Worm (Caenorhabditis elegans) whole organism, L1 larva: ENCODE results near the gene hpo-7.
A peak's percentile ranks its signal among the peaks of the same experiment; 100 is the strongest.

ENCODE experiments used
- F16B12.6 ChIP-seq: fragments of 150-350 bp; optimal IDR thresholded peaks from 2 replicates; lab custom pipeline; 2014; ENCODE audit warnings: missing biosample characterization, missing genetic modification characterization
- Y116A8C.19 ChIP-seq: sonication (generic microtip); optimal IDR thresholded peaks from 2 replicates; lab custom pipeline; 2016; ENCODE audit warnings: missing compliant biosample characterization, missing genetic modification characterization, borderline replicate concordance
- aha-1 ChIP-seq: fragments of 150-350 bp; optimal IDR thresholded peaks from 2 replicates; lab custom pipeline; 2014; ENCODE audit warnings: missing biosample characterization, missing genetic modification characterization
- alr-1 ChIP-seq: fragments of 200-800 bp; sonication (Bioruptor generic); optimal IDR thresholded peaks from 2 replicates; lab custom pipeline; 2018; ENCODE audit warnings: borderline replicate concordance, mild to moderate bottlenecking, missing genetic modification characterization, missing compliant biosample characterization
- aly-2 ChIP-seq: fragments of 150-350 bp; optimal IDR thresholded peaks from 2 replicates; lab custom pipeline; 2014; ENCODE audit warnings: missing biosample characterization, missing genetic modification characterization
- ama-1 ChIP-seq: fragments of 150-350 bp; optimal IDR thresholded peaks from 2 replicates; lab custom pipeline; 2014
- ceh-63 ChIP-seq: fragments of 200-800 bp; sonication (Bioruptor generic); optimal IDR thresholded peaks from 2 replicates; lab custom pipeline; 2018; ENCODE audit warnings: mild to moderate bottlenecking, missing genetic modification characterization, missing compliant biosample characterization
- ceh-8 ChIP-seq: fragments of 200-800 bp; sonication (Bioruptor generic); optimal IDR thresholded peaks from 2 replicates; lab custom pipeline; 2018; ENCODE audit warnings: mild to moderate bottlenecking, missing genetic modification characterization, moderate library complexity, missing compliant biosample characterization
- efl-1 ChIP-seq, 4 experiments: fragments of 150-350 bp; optimal IDR thresholded peaks in 3 of 4; peaks in 1 of 4; 1 replicate in 1 of 4; 2 replicates in 3 of 4; lab custom pipeline; 2014; ENCODE audit warnings: missing biosample characterization in 2 of 4, missing genetic modification characterization in 2 of 4, missing genetic modification reagents in 2 of 4
- efl-3 ChIP-seq: fragments of 200-800 bp; sonication (Bioruptor generic); optimal IDR thresholded peaks from 2 replicates; lab custom pipeline; 2018; ENCODE audit warnings: mild to moderate bottlenecking, missing genetic modification characterization, missing compliant biosample characterization
- egl-13 ChIP-seq: sonication (generic microtip); optimal IDR thresholded peaks from 2 replicates; lab custom pipeline; 2016; ENCODE audit warnings: missing genotype, missing genetic modification reagents, missing genetic modification characterization, missing compliant biosample characterization
- elt-2 ChIP-seq: sonication (generic microtip); optimal IDR thresholded peaks from 2 replicates; lab custom pipeline; 2016; ENCODE audit warnings: missing genetic modification characterization, mild to moderate bottlenecking, inconsistent platforms, missing compliant biosample characterization, missing genetic modification reagents
- hlh-17 ChIP-seq: fragments of 200-800 bp; sonication (Bioruptor generic); optimal IDR thresholded peaks from 2 replicates; lab custom pipeline; 2018; ENCODE audit warnings: missing genetic modification characterization, mild to moderate bottlenecking, missing compliant biosample characterization, moderate library complexity, borderline replicate concordance
- hlh-4 ChIP-seq: sonication (generic microtip); optimal IDR thresholded peaks from 2 replicates; lab custom pipeline; 2016; ENCODE audit warnings: mild to moderate bottlenecking, missing genetic modification characterization, missing compliant biosample characterization
- jun-1 ChIP-seq: fragments of 150-350 bp; optimal IDR thresholded peaks from 2 replicates; lab custom pipeline; 2014; ENCODE audit warnings: missing biosample characterization, missing genetic modification reagents, missing genetic modification characterization
- lin-13 ChIP-seq: fragments of 150-350 bp; optimal IDR thresholded peaks from 2 replicates; lab custom pipeline; 2014; ENCODE audit warnings: missing biosample characterization, missing genetic modification reagents, missing genetic modification characterization
- lin-15B ChIP-seq: fragments of 150-350 bp; sonication (generic microtip); optimal IDR thresholded peaks from 3 replicates; lab custom pipeline; 2014; ENCODE audit warnings: missing biosample characterization, missing genetic modification characterization
- lsy-2 ChIP-seq, 2 experiments: fragments of 150-350 bp; optimal IDR thresholded peaks; 2 replicates each; lab custom pipeline; 2014; ENCODE audit warnings: missing biosample characterization in 2 of 2, missing genetic modification characterization in 2 of 2
- mab-9 ChIP-seq: fragments of 200-800 bp; sonication (Bioruptor generic); IDR thresholded peaks from 2 replicates; pipeline ENCODE4 v1.3.6; 2022; ENCODE audit warnings: missing genetic modification reagents, missing genetic modification characterization, missing compliant biosample characterization
- mdl-1 ChIP-seq, 2 experiments: fragments of 150-350 bp; optimal IDR thresholded peaks; 2 replicates each; lab custom pipeline; 2014 to 2017; ENCODE audit warnings: missing biosample characterization in 2 of 2, missing genetic modification characterization in 2 of 2, inconsistent platforms in 1 of 2
- mef-2 ChIP-seq: fragments of 150-350 bp; optimal IDR thresholded peaks from 2 replicates; lab custom pipeline; 2014; ENCODE audit warnings: missing biosample characterization, missing genetic modification characterization
- mep-1 ChIP-seq: fragments of 150-350 bp; optimal IDR thresholded peaks from 2 replicates; lab custom pipeline; 2014; ENCODE audit warnings: missing biosample characterization, missing genetic modification characterization
- nhr-11 ChIP-seq: fragments of 150-350 bp; optimal IDR thresholded peaks from 2 replicates; lab custom pipeline; 2014; ENCODE audit warnings: missing biosample characterization, missing genetic modification characterization
- nhr-12 ChIP-seq: sonication (generic microtip); optimal IDR thresholded peaks from 2 replicates; lab custom pipeline; 2017; ENCODE audit warnings: missing biosample characterization, missing genetic modification characterization
- nhr-19 ChIP-seq: fragments of 200-800 bp; sonication (Bioruptor generic); conservative IDR thresholded peaks from 2 replicates; pipeline ENCODE4 v1.3.6; 2022; ENCODE audit warnings: missing genetic modification characterization, missing compliant biosample characterization
- nhr-237 ChIP-seq: fragments of 150-350 bp; optimal IDR thresholded peaks from 2 replicates; lab custom pipeline; 2014; ENCODE audit warnings: missing biosample characterization, missing genetic modification characterization
- nhr-47 ChIP-seq: sonication (generic microtip); optimal IDR thresholded peaks from 2 replicates; lab custom pipeline; 2016; ENCODE audit warnings: mild to moderate bottlenecking, missing genetic modification characterization, moderate library complexity, missing compliant biosample characterization
- nhr-76 ChIP-seq: sonication (generic microtip); optimal IDR thresholded peaks from 2 replicates; lab custom pipeline; 2017; ENCODE audit warnings: missing biosample characterization, missing genetic modification characterization
- nhr-84 ChIP-seq: sonication (generic microtip); optimal IDR thresholded peaks from 2 replicates; lab custom pipeline; 2017; ENCODE audit warnings: missing biosample characterization, missing genetic modification characterization
- sox-4 ChIP-seq: sonication (generic microtip); optimal IDR thresholded peaks from 2 replicates; lab custom pipeline; 2016; ENCODE audit warnings: missing genetic modification characterization, missing compliant biosample characterization
- unc-62 ChIP-seq: fragments of 150-350 bp; optimal IDR thresholded peaks from 2 replicates; lab custom pipeline; 2014; ENCODE audit warnings: missing biosample characterization, missing genetic modification reagents, missing genetic modification characterization
- unc-86 ChIP-seq: sonication (generic microtip); optimal IDR thresholded peaks from 2 replicates; lab custom pipeline; 2016; ENCODE audit warnings: missing genetic modification characterization, missing compliant biosample characterization
- unc-98 ChIP-seq: fragments of 200-800 bp; sonication (Bioruptor generic); IDR thresholded peaks from 2 replicates; pipeline ENCODE4 v1.3.6; 2022; ENCODE audit warnings: missing genetic modification characterization, missing compliant biosample characterization
- zip-4 ChIP-seq: fragments of 200-800 bp; sonication (Bioruptor generic); optimal IDR thresholded peaks from 2 replicates; lab custom pipeline; 2018; ENCODE audit warnings: mild to moderate bottlenecking, missing genetic modification characterization, moderate library complexity, missing compliant biosample characterization

hpo-7 gene

DNA sequence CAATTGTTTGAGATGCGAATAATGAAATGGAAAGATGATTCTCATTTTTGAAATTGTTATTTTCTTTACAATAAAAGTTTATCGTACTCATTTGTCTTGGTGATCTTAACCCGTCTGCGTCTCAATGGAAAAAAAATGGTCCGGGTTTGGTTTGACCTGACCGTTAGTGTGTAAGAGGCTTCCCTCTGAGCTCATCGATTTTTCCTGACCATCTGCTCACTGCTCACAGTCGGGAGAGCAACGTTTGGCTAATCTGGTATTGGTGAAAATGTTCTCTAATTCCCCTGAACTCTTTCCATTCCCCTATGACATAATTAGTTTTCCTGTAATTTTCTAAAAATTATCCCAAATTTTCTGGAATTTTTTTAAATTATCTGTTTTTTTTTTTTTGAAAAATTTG is 3.4 kb upstream of the hpo-7 start (continued):
- TF ChIP-seq egl-13 (tag; lab: Kevin White, UChicago) = no peak

DNA sequence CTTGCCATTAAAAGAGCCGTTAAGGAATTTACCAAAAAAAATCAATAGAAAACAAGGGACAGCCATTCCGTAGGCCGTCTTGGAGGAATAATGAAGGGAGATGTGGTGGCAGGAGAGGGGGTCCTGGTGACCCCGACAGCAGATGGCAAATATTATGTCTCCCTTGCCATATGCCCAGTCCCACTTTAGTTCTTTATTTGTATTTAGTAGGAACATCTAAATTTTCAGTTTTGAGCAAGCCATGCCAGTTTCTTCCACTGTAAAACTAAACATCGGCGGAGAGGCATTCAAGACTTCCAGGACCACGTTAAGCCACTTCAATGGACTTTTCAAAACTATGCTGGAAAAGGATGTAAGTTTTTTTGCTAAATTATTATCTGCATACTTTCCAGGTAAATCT is 1.7 kb upstream of the hpo-7 start, which contains the start of gene C40A11.4:
TSS of gene C40A11.4 (plus strand) at position 188 of the 400 bp plus-strand sequence.
- no peak for TF ChIP-seq nhr-11
- no peak for TF ChIP-seq unc-62 (GFP tag; lab: Kevin White, UChicago)
- no peak for TF ChIP-seq nhr-19 (GFP tag; lab: Robert Waterston, UW)
- TF ChIP-seq ama-1 (lab: Kevin White, UChicago) = no peak
- no peak for TF ChIP-seq efl-1 (optimal IDR thresholded peaks at IDR 0.05; lab: Kevin White, UChicago)
- peak in 1 of 2 experiments; percentile 79 for TF ChIP-seq efl-1 (GFP tag; optimal IDR thresholded peaks at IDR 0.05 in 1 of 2; lab: Kevin White, UChicago)
- TF ChIP-seq, all 84 proteins: peak for 1

DNA sequence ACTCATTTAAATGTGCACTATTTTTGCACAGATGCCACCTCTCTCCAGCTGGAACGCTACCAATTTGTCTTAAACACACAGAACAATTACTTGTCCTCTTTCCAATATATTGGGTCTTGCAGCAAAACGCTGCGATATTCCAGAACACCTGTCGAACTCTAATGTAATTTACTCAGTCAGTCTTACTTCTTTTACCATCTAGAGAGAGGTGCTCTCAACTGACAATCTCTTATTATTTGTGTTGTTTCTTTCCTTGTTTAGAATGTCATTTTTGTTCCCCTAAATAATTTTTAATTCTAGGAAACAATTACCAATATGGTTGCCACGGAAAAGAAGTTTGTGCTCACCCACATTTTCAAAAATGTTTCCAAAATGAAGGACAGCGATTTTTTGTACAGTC is 4.7 kb downstream of the hpo-7 start, which contains the start of gene sdz-28:
TSS of gene sdz-28 (plus strand) at position 301 of the 400 bp plus-strand sequence.
- TF ChIP-seq ceh-63 (GFP tag; lab: Kevin White, UChicago) = no peak
- TF ChIP-seq ceh-8 (GFP tag; lab: Kevin White, UChicago) = no peak
- no peak for TF ChIP-seq nhr-47 (tag; lab: Kevin White, UChicago)
- TF ChIP-seq lsy-2 (tag; optimal IDR thresholded peaks at IDR 0.05; lab: Kevin White, UChicago) = no peak
- no peak for TF ChIP-seq zip-4 (GFP tag; lab: Kevin White, UChicago)
- no peak for TF ChIP-seq unc-98
- TF ChIP-seq aly-2 = no peak
- TF ChIP-seq nhr-84 = no peak
- TF ChIP-seq F16B12.6 (tag; lab: Kevin White, UChicago) = no peak
- TF ChIP-seq mab-9 (GFP tag; lab: Robert Waterston, UW) = no peak
- TF ChIP-seq mef-2 (tag; lab: Kevin White, UChicago) = no peak
- TF ChIP-seq nhr-12 = no peak
- TF ChIP-seq unc-62 (GFP tag; lab: Kevin White, UChicago) = no peak
- no peak for TF ChIP-seq unc-86 (tag; lab: Kevin White, UChicago)
- TF ChIP-seq nhr-76 (tag; lab: Kevin White, UChicago) = no peak
- TF ChIP-seq lin-13 = no peak
- TF ChIP-seq sox-4 = no peak
- TF ChIP-seq nhr-237 (tag; lab: Kevin White, UChicago) = no peak

DNA sequence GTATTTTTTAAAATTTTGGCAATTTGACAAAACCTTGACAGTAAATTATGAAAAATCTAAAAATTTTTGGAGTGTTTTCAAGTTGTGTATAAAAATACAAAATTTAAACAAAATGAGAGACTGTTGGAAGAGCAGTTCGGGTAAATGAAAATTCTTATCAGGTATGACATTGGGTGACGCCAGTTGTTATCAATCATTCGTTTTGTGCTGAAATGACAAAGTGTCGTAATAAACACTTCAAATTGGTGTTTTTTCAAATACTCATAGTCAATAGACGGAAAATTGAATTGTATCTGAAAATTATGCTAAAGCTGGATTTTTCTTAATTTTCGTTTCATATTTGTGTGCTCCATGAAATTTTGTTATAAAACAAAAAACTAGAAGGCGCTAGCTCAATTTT is 12.7 kb downstream of the hpo-7 start:
- TF ChIP-seq elt-2 (tag; lab: Kevin White, UChicago) (peak; percentile 39), mdl-1 (tag; optimal IDR thresholded peaks at IDR 0.05; lab: Kevin White, UChicago) (no peak), efl-3 (GFP tag; lab: Kevin White, UChicago) (no peak), nhr-47 (tag; lab: Kevin White, UChicago) (no peak), nhr-11 (no peak), hlh-4 (tag; lab: Kevin White, UChicago) (no peak), unc-86 (tag; lab: Kevin White, UChicago) (no peak)
- TF ChIP-seq, all 84 proteins: peak for 1

DNA sequence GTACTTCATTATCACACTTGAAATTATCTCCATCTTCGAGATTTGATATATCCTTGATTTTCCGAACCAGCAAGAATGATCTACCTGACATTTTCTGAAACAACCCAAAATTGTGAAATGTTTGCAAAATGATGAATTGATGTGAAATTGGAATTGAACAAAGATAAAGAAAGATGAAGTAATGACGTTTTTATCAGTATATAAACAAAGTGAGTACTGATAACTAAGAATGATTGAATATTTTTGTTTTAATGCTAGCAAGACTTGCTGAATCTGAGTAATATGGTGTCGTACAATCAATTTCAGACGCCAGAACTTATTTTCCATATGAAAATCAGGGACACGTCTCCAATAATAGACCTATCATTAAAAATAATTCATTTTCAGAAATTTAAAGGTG is 13.4 kb downstream of the hpo-7 start, which contains the start of gene math-37:
TSS of gene math-37 (minus strand) at position 101 of the 400 bp plus-strand sequence.
- TF ChIP-seq efl-1 (optimal IDR thresholded peaks at IDR 0.05; lab: Kevin White, UChicago) = no peak
- peak in 1 of 2 experiments; percentile 42 for TF ChIP-seq efl-1 (GFP tag; optimal IDR thresholded peaks at IDR 0.05 in 1 of 2; lab: Kevin White, UChicago)
- TF ChIP-seq elt-2 (tag; lab: Kevin White, UChicago) = peak; percentile 32
- no peak for TF ChIP-seq aha-1 (tag; lab: Kevin White, UChicago)
- no peak for TF ChIP-seq mep-1

DNA sequence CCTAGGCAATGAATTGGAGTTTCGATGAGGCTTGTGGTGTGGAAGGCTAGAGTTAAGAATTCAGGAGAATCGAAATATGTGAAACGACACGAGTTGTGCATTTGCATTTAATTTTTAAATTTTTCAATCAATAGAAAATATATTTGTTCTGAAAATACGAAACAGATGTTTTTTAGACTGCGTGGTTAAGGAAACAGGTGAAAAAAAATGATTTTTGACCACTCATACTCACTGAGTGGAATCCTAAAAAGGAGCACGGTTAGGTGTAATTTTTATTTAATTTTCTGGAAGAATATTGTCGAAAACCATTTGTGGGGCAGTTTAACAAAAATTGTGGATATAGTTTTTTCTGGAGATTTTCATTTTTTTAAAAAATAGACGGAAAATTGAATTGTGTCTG is 18.7 kb downstream of the hpo-7 start, which contains the start of gene srh-195:
TSS of gene srh-195 (minus strand) at position 101 of the 400 bp plus-strand sequence.
- no peak for TF ChIP-seq lin-15B (tag; lab: Kevin White, UChicago)
- no peak for TF ChIP-seq Y116A8C.19 (tag; lab: Kevin White, UChicago)
- no peak for TF ChIP-seq hlh-17 (GFP tag; lab: Kevin White, UChicago)
- no peak for TF ChIP-seq lsy-2 (tag; optimal IDR thresholded peaks at IDR 0.05; lab: Kevin White, UChicago)
- no peak for TF ChIP-seq jun-1 (tag; lab: Kevin White, UChicago)
- TF ChIP-seq hlh-4 (tag; lab: Kevin White, UChicago) = no peak
- no peak for TF ChIP-seq alr-1 (tag; lab: Kevin White, UChicago)
